Worm (Caenorhabditis elegans): ENCODE measurements around the gene hpo-18.
A peak's percentile ranks its signal among the peaks of the same experiment; 100 is the strongest.

The hpo-18 gene

DNA sequence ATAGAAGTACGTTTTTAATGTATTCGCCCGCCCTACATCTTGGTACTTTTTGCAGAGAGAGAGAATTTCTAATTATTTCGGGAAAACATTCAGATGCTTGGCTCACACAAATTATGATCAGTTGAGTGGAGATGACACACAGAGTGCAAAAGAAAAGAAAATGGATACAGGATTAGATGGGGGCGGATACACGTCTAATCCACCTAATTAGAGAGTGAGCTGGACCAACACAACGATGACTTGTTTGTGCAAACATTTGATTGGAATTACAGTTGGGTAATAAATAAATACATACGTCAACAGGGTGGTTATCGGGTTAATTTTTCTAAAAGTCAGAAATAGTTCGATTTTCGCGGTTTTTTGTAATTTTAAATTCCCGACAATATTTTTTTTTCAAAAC lies 12.9 kb upstream of the hpo-18 start:
- no peak for TF ChIP-seq ztf-1 (GFP tag; conservative IDR thresholded peaks at IDR 0.05)
- TF ChIP-seq sem-4 (tag; optimal IDR thresholded peaks at IDR 0.05) = no peak
- no peak for TF ChIP-seq snpc-4 (tag; optimal IDR thresholded peaks at IDR 0.05)
- no peak for TF ChIP-seq mab-5 (tag; optimal IDR thresholded peaks at IDR 0.05)
- TF ChIP-seq nhr-6 (tag; optimal IDR thresholded peaks at IDR 0.05) = no peak
- TF ChIP-seq elt-3 (tag; optimal IDR thresholded peaks at IDR 0.05) = no peak
- no peak for TF ChIP-seq nhr-10 (tag; optimal IDR thresholded peaks at IDR 0.05)

- TF ChIP-seq nhr-129 (tag; optimal IDR thresholded peaks at IDR 0.05) (peak; percentile 13), egl-27 (tag; optimal IDR thresholded peaks at IDR 0.05) (peak; percentile 12), C34F6.9 (tag; optimal IDR thresholded peaks at IDR 0.05) (peak; percentile 13), zag-1 (tag; optimal IDR thresholded peaks at IDR 0.05) (no peak), lsy-2 (tag; optimal IDR thresholded peaks at IDR 0.05) (peak in 1 of 2 experiments; percentile 20), lin-11 (tag; optimal IDR thresholded peaks at IDR 0.05) (no peak), sem-4 (tag; optimal IDR thresholded peaks at IDR 0.05) (peak; percentile 64), nhr-6 (tag; optimal IDR thresholded peaks at IDR 0.05) (no peak), nhr-10 (tag; optimal IDR thresholded peaks at IDR 0.05) (no peak), sma-9 (GFP tag; optimal IDR thresholded peaks at IDR 0.05) (peak; percentile 43), sma-9 (tag; optimal IDR thresholded peaks at IDR 0.05) (no peak), unc-55 (GFP tag; optimal IDR thresholded peaks at IDR 0.05) (no peak), gmeb-1 (tag; optimal IDR thresholded peaks at IDR 0.05) (no peak)
Observed at ce11 chrV:4357369-4357768, 11.1 kb upstream of the hpo-18 start.

DNA sequence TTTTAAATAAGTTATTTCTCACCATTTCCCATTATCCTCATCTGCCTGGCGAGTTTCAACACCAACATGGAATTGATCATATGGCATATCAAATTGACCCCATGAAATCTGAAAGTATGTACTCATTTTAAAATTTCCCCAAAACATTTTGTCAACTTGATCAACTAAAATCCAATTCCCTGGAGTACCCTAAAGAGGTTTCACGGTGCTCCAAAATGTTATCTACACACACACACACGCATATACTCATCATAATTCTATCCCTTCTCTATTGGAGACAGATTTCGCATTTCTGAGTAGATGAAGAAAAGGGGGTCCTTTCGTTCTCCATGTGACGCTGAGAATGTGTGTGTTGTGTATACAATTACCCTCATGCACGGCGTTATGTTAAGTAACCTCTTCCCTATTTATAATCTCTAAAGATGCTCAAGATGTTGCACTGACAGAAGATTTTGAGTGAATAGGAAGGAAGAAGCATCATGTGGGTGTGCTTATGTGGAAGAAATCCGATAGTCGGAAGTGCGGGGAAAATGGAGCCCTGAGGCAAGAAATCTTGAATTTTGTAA lies 9.9 kb upstream of the hpo-18 start:
- no peak for TF ChIP-seq R02D3.7 (tag; optimal IDR thresholded peaks at IDR 0.05)
- TF ChIP-seq nhr-21 (tag; optimal IDR thresholded peaks at IDR 0.05) = no peak
- no peak for TF ChIP-seq lin-39 (tag; optimal IDR thresholded peaks at IDR 0.05)
- TF ChIP-seq skn-1 (tag; optimal IDR thresholded peaks at IDR 0.05) = no peak
- no peak for TF ChIP-seq zag-1 (tag; optimal IDR thresholded peaks at IDR 0.05)
- no peak for TF ChIP-seq mdl-1 (tag; optimal IDR thresholded peaks at IDR 0.05)
- TF ChIP-seq egl-27 (tag; optimal IDR thresholded peaks at IDR 0.05) = no peak

DNA sequence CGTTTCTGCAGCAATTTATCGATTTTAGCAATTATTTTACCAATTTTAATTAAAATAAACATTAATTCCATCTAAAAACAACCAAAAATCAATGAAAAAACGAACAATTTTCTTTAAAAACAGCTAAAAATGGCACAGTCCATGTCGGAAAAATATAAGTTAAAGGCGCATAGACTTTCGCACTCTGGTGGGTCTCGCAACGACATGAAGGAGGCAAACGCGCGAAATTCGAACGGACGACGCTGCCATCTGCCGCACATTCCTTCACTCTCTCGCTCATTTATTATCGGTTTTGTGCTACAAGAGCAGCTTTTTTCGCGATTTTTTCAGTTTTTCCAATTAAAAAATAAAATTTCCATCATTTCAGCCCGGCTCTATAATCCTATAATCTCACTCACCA lies 574 bp upstream of the hpo-18 start, which contains the start of gene mcm-7:
TSS of gene mcm-7 (plus strand) at position 368 of the 400 bp plus-strand sequence.
- TF ChIP-seq ama-1 (optimal IDR thresholded peaks at IDR 0.05) = peak; percentile 1
- peak; percentile 91 for TF ChIP-seq gmeb-1 (tag; optimal IDR thresholded peaks at IDR 0.05)
- no peak for TF ChIP-seq alr-1 (tag; optimal IDR thresholded peaks at IDR 0.05)
- no peak for TF ChIP-seq nhr-77 (tag; optimal IDR thresholded peaks at IDR 0.05)
- no peak for TF ChIP-seq unc-62 (GFP tag; optimal IDR thresholded peaks at IDR 0.05)
- peak; percentile 73 for TF ChIP-seq crh-2 (tag; optimal IDR thresholded peaks at IDR 0.05)
- no peak for TF ChIP-seq sem-4 (tag; optimal IDR thresholded peaks at IDR 0.05)
- no peak for TF ChIP-seq R02D3.7 (tag; optimal IDR thresholded peaks at IDR 0.05)
- no peak for TF ChIP-seq elt-3 (tag; optimal IDR thresholded peaks at IDR 0.05)
- TF ChIP-seq lin-39 (tag; optimal IDR thresholded peaks at IDR 0.05) = no peak
- TF ChIP-seq aly-2 (tag; optimal IDR thresholded peaks at IDR 0.05) = no peak
- peak; percentile 47 for TF ChIP-seq lin-13 (GFP tag; optimal IDR thresholded peaks at IDR 0.05)
- no peak for TF ChIP-seq nhr-21 (tag; optimal IDR thresholded peaks at IDR 0.05)
- TF ChIP-seq ztf-4 (tag; optimal IDR thresholded peaks at IDR 0.05) = no peak
- TF ChIP-seq mab-5 (tag; optimal IDR thresholded peaks at IDR 0.05) = no peak
- TF ChIP-seq fos-1 (tag; optimal IDR thresholded peaks at IDR 0.05) = no peak
- TF ChIP-seq blmp-1 (tag; optimal IDR thresholded peaks at IDR 0.05; ENCODE audit: insufficient read depth) = no peak
- no peak for TF ChIP-seq Y55F3AM.14 (GFP tag; optimal IDR thresholded peaks at IDR 0.05)
- TF ChIP-seq mbf-1 (tag; optimal IDR thresholded peaks at IDR 0.05) = no peak
- no peak for TF ChIP-seq snpc-4 (tag; optimal IDR thresholded peaks at IDR 0.05)
- no peak for TF ChIP-seq ztf-11 (tag; optimal IDR thresholded peaks at IDR 0.05)
- no peak for TF ChIP-seq nhr-6 (tag; optimal IDR thresholded peaks at IDR 0.05)
- peak; percentile 85 for TF ChIP-seq unc-55 (GFP tag; optimal IDR thresholded peaks at IDR 0.05)
- TF ChIP-seq skn-1 (tag; optimal IDR thresholded peaks at IDR 0.05) = no peak
- no peak for TF ChIP-seq dmd-4 (tag; optimal IDR thresholded peaks at IDR 0.05)
- TF ChIP-seq peb-1 (tag; optimal IDR thresholded peaks at IDR 0.05) = no peak
- no peak for TF ChIP-seq zag-1 (tag; optimal IDR thresholded peaks at IDR 0.05)
- TF ChIP-seq sma-9 (GFP tag; optimal IDR thresholded peaks at IDR 0.05) = peak; percentile 21
- TF ChIP-seq sma-9 (tag; optimal IDR thresholded peaks at IDR 0.05) = no peak
- TF ChIP-seq nhr-23 (tag; optimal IDR thresholded peaks at IDR 0.05) = no peak
- no peak for TF ChIP-seq ceh-16 (tag; optimal IDR thresholded peaks at IDR 0.05)
- TF ChIP-seq sma-3 (GFP tag; optimal IDR thresholded peaks at IDR 0.05) = peak; percentile 35
- peak; percentile 72 for TF ChIP-seq nhr-129 (tag; optimal IDR thresholded peaks at IDR 0.05)
- TF ChIP-seq nhr-25 (tag; optimal IDR thresholded peaks at IDR 0.05) = peak; percentile 40
- no peak for TF ChIP-seq nhr-10 (tag; optimal IDR thresholded peaks at IDR 0.05)
- TF ChIP-seq lsy-2 (tag; optimal IDR thresholded peaks at IDR 0.05) = peak; percentile 24 to 79
- TF ChIP-seq nhr-237 (tag; optimal IDR thresholded peaks at IDR 0.05) = no peak
- no peak for TF ChIP-seq ZK546.5 (tag; optimal IDR thresholded peaks at IDR 0.05)
- no peak for TF ChIP-seq mdl-1 (tag; optimal IDR thresholded peaks at IDR 0.05)
- no peak for TF ChIP-seq ceh-82 (tag; optimal IDR thresholded peaks at IDR 0.05)
- no peak for TF ChIP-seq ztf-1 (GFP tag; conservative IDR thresholded peaks at IDR 0.05)
- no peak for TF ChIP-seq nhr-12 (tag; optimal IDR thresholded peaks at IDR 0.05)
- TF ChIP-seq C34F6.9 (tag; optimal IDR thresholded peaks at IDR 0.05) = peak; percentile 64
